Fruit fly (Drosophila melanogaster) whole organism, wandering third instar larva: Measurements from ENCODE around the gene SdicA.

Source experiments
- Abd-B ChIP-seq: fragments of >200 bp; optimal IDR thresholded peaks from 2 replicates; lab custom pipeline; 2017; ENCODE audit warnings: missing biosample characterization, missing genetic modification characterization
- CG32264 ChIP-seq: fragments of 200-800 bp; sonication (Bioruptor generic); optimal IDR thresholded peaks from 2 replicates; lab custom pipeline; 2016; ENCODE audit warnings: missing biosample characterization, missing genetic modification characterization
- CG9705 ChIP-seq: fragments of 200-800 bp; sonication (Bioruptor generic); optimal IDR thresholded peaks from 2 replicates; lab custom pipeline; 2018; ENCODE audit warnings: missing biosample characterization, mild to moderate bottlenecking, missing genetic modification characterization
- CrebA ChIP-seq: fragments of 200-800 bp; sonication (Bioruptor generic); optimal IDR thresholded peaks from 2 replicates; lab custom pipeline; 2016; ENCODE audit warnings: missing biosample characterization, mild to moderate bottlenecking, missing genetic modification characterization, borderline replicate concordance
- Dfd ChIP-seq: fragments of >200 bp; optimal IDR thresholded peaks from 2 replicates; lab custom pipeline; 2017; ENCODE audit warnings: missing biosample characterization, missing genetic modification characterization
- Dif ChIP-seq: fragments of 200-275, 200-300 bp; sonication (Bioruptor generic); optimal IDR thresholded peaks from 2 replicates; lab custom pipeline; 2018; ENCODE audit warnings: missing biosample characterization, missing genetic modification characterization; ENCODE audit not compliant: partially characterized antibody
- GATAd ChIP-seq: sonication (Bioruptor generic); optimal IDR thresholded peaks from 2 replicates; lab custom pipeline; 2016; ENCODE audit warnings: missing biosample characterization, missing genetic modification characterization
- HLH106 ChIP-seq: fragments of 200-800 bp; optimal IDR thresholded peaks from 3 replicates; lab custom pipeline; 2019; ENCODE audit warnings: missing biosample characterization, mild to moderate bottlenecking, missing genetic modification characterization, moderate library complexity
- Hnf4 ChIP-seq: fragments of 200-800 bp; sonication (Bioruptor generic); optimal IDR thresholded peaks from 2 replicates; lab custom pipeline; 2016; ENCODE audit warnings: missing biosample characterization, mild to moderate bottlenecking, missing genetic modification characterization
- Hr78 ChIP-seq: fragments of >200 bp; optimal IDR thresholded peaks from 2 replicates; lab custom pipeline; 2017; ENCODE audit warnings: missing biosample characterization, missing genetic modification characterization
- Hr83 ChIP-seq: fragments of 200-300 bp; sonication (Bioruptor generic); optimal IDR thresholded peaks from 2 replicates; lab custom pipeline; 2016; ENCODE audit warnings: missing biosample characterization, mild to moderate bottlenecking, missing genetic modification characterization, moderate library complexity; ENCODE audit not compliant: poor library complexity, severe bottlenecking
- Jra ChIP-seq: sonication (Bioruptor generic); optimal IDR thresholded peaks from 2 replicates; lab custom pipeline; 2016; ENCODE audit warnings: missing biosample characterization, missing genetic modification characterization
- Mio ChIP-seq: sonication (Bioruptor generic); optimal IDR thresholded peaks from 2 replicates; lab custom pipeline; 2016; ENCODE audit warnings: missing biosample characterization, missing genetic modification characterization
- Myc ChIP-seq: fragments of >200 bp; optimal IDR thresholded peaks from 2 replicates; lab custom pipeline; 2017
- N ChIP-seq: fragments of >200 bp; optimal IDR thresholded peaks from 2 replicates; lab custom pipeline; 2018; ENCODE audit warnings: missing biosample characterization, missing external identifiers, missing genetic modification characterization
- OdsH ChIP-seq: fragments of 200-800 bp; sonication (Bioruptor generic); optimal IDR thresholded peaks from 2 replicates; lab custom pipeline; 2016; ENCODE audit warnings: missing biosample characterization, mild to moderate bottlenecking, missing genetic modification characterization
- Rel ChIP-seq, 2 experiments: fragments of 200-800 bp; sonication (Bioruptor generic) in 1 of 2; optimal IDR thresholded peaks; 2 replicates in 1 of 2; 3 replicates in 1 of 2; lab custom pipeline; 2016 to 2019; ENCODE audit warnings: mild to moderate bottlenecking in 2 of 2, missing biosample characterization in 2 of 2, missing genetic modification characterization in 2 of 2, moderate library complexity in 1 of 2
- Sp1 ChIP-seq: fragments of 200-800 bp; sonication (Bioruptor generic); optimal IDR thresholded peaks from 3 replicates; lab custom pipeline; 2019; ENCODE audit warnings: missing biosample characterization, mild to moderate bottlenecking, missing genetic modification characterization, moderate library complexity
- Vsx2 ChIP-seq: fragments of 200-300, 225-300 bp; sonication (Bioruptor generic); optimal IDR thresholded peaks from 2 replicates; lab custom pipeline; 2018; ENCODE audit warnings: missing biosample characterization, missing genetic modification characterization; ENCODE audit not compliant: partially characterized antibody
- br ChIP-seq: fragments of 200-800 bp; sonication (Bioruptor generic); optimal IDR thresholded peaks from 2 replicates; lab custom pipeline; 2016; ENCODE audit warnings: missing biosample characterization, missing genetic modification characterization
- dl ChIP-seq, 2 experiments: fragments of 175-275, 200-275 bp in 1 of 2; fragments of 200-275 bp in 1 of 2; sonication (Bioruptor generic); optimal IDR thresholded peaks; lab custom pipeline; 2018; ENCODE audit warnings: mild to moderate bottlenecking in 2 of 2, missing biosample characterization in 2 of 2, missing genetic modification characterization in 2 of 2, moderate library complexity in 2 of 2; ENCODE audit not compliant: partially characterized antibody in 2 of 2, insufficient read depth in 1 of 2
- dmrt93B ChIP-seq: fragments of 200-800 bp; sonication (Bioruptor generic); optimal IDR thresholded peaks from 2 replicates; lab custom pipeline; 2018; ENCODE audit warnings: missing biosample characterization, mild to moderate bottlenecking, missing genetic modification characterization
- dsf ChIP-seq: sonication (Bioruptor generic); optimal IDR thresholded peaks from 2 replicates; lab custom pipeline; 2016; ENCODE audit warnings: missing biosample characterization, missing genetic modification characterization, borderline replicate concordance
- ey ChIP-seq: fragments of 200-800 bp; sonication (Bioruptor generic); optimal IDR thresholded peaks from 2 replicates; lab custom pipeline; 2016; ENCODE audit warnings: missing biosample characterization, missing genetic modification characterization
- foxo ChIP-seq, 2 experiments: fragments of 200-800 bp; sonication (Bioruptor generic); optimal IDR thresholded peaks; 2 replicates in 1 of 2; 3 replicates in 1 of 2; lab custom pipeline; 2016 to 2017; ENCODE audit warnings: missing biosample characterization in 2 of 2, missing genetic modification characterization in 2 of 2
- fru ChIP-seq: fragments of 200-800 bp; sonication (Bioruptor generic); optimal IDR thresholded peaks from 3 replicates; lab custom pipeline; 2016; ENCODE audit warnings: missing biosample characterization, mild to moderate bottlenecking, missing genetic modification characterization
- h ChIP-seq: fragments of 200-800 bp; sonication (Bioruptor generic); optimal IDR thresholded peaks from 3 replicates; lab custom pipeline; 2016; ENCODE audit warnings: missing biosample characterization, mild to moderate bottlenecking, missing genetic modification characterization
- jim ChIP-seq: fragments of 175-275, 200-325 bp; sonication (Bioruptor generic); optimal IDR thresholded peaks from 2 replicates; lab custom pipeline; 2016; ENCODE audit warnings: missing biosample characterization, mild to moderate bottlenecking, missing genetic modification characterization
- lola ChIP-seq: fragments of >200 bp; optimal IDR thresholded peaks from 2 replicates; lab custom pipeline; 2017; ENCODE audit warnings: missing biosample characterization, missing genetic modification characterization
- rgr ChIP-seq: fragments of 200-800 bp; sonication (Bioruptor generic); optimal IDR thresholded peaks from 3 replicates; lab custom pipeline; 2016; ENCODE audit warnings: missing biosample characterization, mild to moderate bottlenecking, missing genetic modification characterization
- sage ChIP-seq: fragments of 200-800 bp; sonication (Bioruptor generic); optimal IDR thresholded peaks from 2 replicates; lab custom pipeline; 2016; ENCODE audit warnings: missing biosample characterization, mild to moderate bottlenecking, missing genetic modification characterization
- sv ChIP-seq: fragments of 200-800 bp; sonication (Bioruptor generic); optimal IDR thresholded peaks from 3 replicates; lab custom pipeline; 2016; ENCODE audit warnings: missing biosample characterization, missing genetic modification characterization
- tai ChIP-seq: sonication (Bioruptor generic); optimal IDR thresholded peaks from 2 replicates; lab custom pipeline; 2016; ENCODE audit warnings: missing biosample characterization, missing genetic modification characterization
- woc ChIP-seq: sonication (Bioruptor generic); optimal IDR thresholded peaks from 2 replicates; lab custom pipeline; 2016; ENCODE audit warnings: missing biosample characterization, mild to moderate bottlenecking, missing genetic modification characterization

The SdicA gene

DNA sequence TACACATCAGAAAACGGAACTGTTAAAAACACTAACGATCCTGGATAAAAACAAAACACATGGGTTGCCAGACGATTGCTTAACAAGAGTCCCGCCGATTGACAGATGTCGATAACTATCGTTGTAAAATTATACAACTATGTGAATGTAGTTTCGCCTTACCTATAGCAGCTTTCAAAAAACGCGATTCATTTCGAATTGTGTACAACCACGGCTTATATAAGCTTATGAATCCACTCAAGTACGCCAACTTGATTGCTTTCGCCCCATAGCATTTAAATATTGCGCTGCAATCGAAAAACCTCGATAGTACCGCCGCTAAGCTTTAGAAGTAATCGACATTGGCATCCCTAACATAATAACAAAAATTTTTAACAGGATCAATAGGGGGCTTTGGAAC, 31.8 kb downstream of the SdicA start, which contains the start of the genes CG9581 and CG9578:
TSS of gene CG9581 (minus strand) at position 84 of the 400 bp plus-strand sequence.
TSS of gene CG9578 (plus strand) at position 325 of the 400 bp plus-strand sequence.
- TF ChIP-seq h = peak; percentile 21
- TF ChIP-seq Rel (GFP tag; optimal IDR thresholded peaks at IDR 0.05; lab: Kevin White, UChicago) = no peak
- TF ChIP-seq Rel (tag; optimal IDR thresholded peaks at IDR 0.05; lab: Kevin White, UChicago) = peak; percentile 13
- TF ChIP-seq woc (GFP tag; lab: Kevin White, UChicago) = peak; percentile 16
- peak; percentile 45 for TF ChIP-seq Hnf4 (GFP tag; lab: Kevin White, UChicago)
- TF ChIP-seq lola = no peak
- TF ChIP-seq Vsx2 (GFP tag; lab: Kevin White, UChicago) = no peak
- peak; percentile 55 for TF ChIP-seq HLH106 (tag; lab: Kevin White, UChicago)
- peak; percentile 26 for TF ChIP-seq CG9705 (GFP tag; lab: Kevin White, UChicago)
- TF ChIP-seq Jra (GFP tag; lab: Kevin White, UChicago) = peak; percentile 4

dm6 chrX:20166484-20167038, 35.2 kb downstream of the SdicA start, which contains the start of gene CG9577:
Gene CG9577, plus strand, starts transcription at chrX:20166673.
- TF ChIP-seq GATAd (GFP tag; lab: Kevin White, UChicago) = peak; percentile 83
- no peak for TF ChIP-seq woc (GFP tag; lab: Kevin White, UChicago)
- peak; percentile 87 for TF ChIP-seq Hnf4 (GFP tag; lab: Kevin White, UChicago)
- no peak for TF ChIP-seq CrebA (GFP tag; lab: Kevin White, UChicago)
- TF ChIP-seq Rel (GFP tag; optimal IDR thresholded peaks at IDR 0.05; lab: Kevin White, UChicago) = no peak
- TF ChIP-seq Rel (tag; optimal IDR thresholded peaks at IDR 0.05; lab: Kevin White, UChicago) = peak; percentile 18
- TF ChIP-seq Sp1 = peak; percentile 23

DNA sequence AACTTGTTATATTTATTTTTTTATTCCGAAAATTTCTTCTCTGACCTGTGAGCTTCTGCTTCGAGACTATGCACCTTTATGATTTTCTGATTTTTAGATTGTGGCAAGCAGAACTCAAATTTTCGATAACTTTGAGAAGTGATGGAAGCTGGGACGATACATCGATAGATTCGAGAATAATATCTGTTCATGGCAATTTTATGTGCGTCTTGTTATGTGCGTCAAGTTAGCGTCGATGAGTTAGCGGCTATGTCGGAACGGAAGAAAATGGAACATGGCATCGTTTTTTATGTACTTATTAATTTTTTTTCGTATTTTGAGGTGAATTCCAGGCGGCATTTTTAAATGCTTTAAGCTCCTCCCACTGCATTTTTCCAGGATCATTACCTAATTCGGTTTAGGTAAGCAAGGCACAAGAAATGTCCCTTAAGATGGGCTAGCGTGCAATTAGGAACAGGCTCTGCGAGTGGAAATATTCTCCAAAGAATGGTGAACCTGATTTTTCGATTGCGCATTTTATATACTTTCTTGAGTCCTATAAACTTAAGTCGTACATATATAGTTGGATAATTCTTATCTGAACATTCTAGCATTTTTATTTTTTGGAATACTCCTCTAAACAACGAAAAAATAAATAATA, 35.8 kb downstream of the SdicA start, which contains the start of gene Phf7:
TSS of gene Phf7 (minus strand) at position 58 of the 640 bp plus-strand sequence.
- TF ChIP-seq woc (GFP tag; lab: Kevin White, UChicago) (peak; percentile 50), Vsx2 (GFP tag; lab: Kevin White, UChicago) (no peak), Hnf4 (GFP tag; lab: Kevin White, UChicago) (peak; percentile 23), Rel (GFP tag; optimal IDR thresholded peaks at IDR 0.05; lab: Kevin White, UChicago) (no peak), Rel (tag; optimal IDR thresholded peaks at IDR 0.05; lab: Kevin White, UChicago) (peak; percentile 2)

DNA sequence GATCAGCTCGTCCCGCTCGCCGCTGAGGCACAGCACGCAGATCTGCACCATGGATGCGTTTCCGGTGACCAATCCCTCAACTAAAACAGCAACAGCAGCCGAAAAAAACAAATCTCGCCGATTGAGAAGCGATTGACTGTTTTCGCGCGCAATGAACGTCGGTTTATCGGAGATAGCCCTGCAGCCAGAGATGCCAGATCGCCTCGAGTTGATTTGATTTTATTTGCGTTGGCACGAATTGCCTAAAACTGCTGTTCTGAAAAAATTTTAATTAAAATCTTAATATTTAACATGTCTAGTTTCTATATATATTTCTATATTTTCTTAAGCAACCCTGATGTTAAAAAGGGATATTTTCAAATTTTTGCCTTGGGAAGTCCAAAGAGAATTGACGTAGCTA, 39.1 kb downstream of the SdicA start:
- TF ChIP-seq CrebA (GFP tag; lab: Kevin White, UChicago) (no peak), Jra (GFP tag; lab: Kevin White, UChicago) (no peak), HLH106 (tag; lab: Kevin White, UChicago) (peak; percentile 21), Hr83 (GFP tag; lab: Kevin White, UChicago) (no peak), rgr (GFP tag; lab: Kevin White, UChicago) (no peak), dmrt93B (GFP tag; lab: Kevin White, UChicago) (no peak), fru (GFP tag; lab: Kevin White, UChicago) (no peak), foxo (GFP tag; optimal IDR thresholded peaks at IDR 0.05; lab: Kevin White, UChicago) (peak in 1 of 2 experiments; percentile 5)

DNA sequence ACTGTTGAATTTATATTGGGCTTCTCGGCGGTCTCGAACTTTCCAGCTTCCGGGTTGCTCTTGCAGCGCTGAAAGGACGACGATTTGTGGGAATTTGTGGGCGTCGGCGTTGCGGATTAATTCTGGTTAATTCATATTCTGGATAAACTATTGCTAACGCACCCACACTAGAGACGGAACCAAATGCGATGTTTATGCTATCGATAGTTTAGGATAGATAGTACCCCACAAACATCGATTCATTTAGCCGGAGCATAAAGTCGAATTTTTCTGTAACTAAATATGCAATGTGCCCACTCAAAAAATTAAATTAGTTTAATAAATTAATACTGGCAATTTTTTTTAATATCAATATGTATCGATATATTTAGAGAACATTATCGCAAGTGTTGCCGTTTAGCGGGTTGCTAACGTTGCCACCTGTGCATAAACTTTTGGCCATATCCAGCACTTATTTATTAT, 42.0 kb downstream of the SdicA start, which contains the start of gene Rab35:
TSS of gene Rab35 (minus strand) at position 194 of the 462 bp plus-strand sequence.
- TF ChIP-seq fru (GFP tag; lab: Kevin White, UChicago) (no peak), Dif (GFP tag; lab: Kevin White, UChicago) (no peak), sv (peak; percentile 24), sage (peak; percentile 2), Sp1 (no peak), ey (GFP tag; lab: Kevin White, UChicago) (no peak), woc (GFP tag; lab: Kevin White, UChicago) (no peak), Rel (GFP tag; optimal IDR thresholded peaks at IDR 0.05; lab: Kevin White, UChicago) (no peak), Rel (tag; optimal IDR thresholded peaks at IDR 0.05; lab: Kevin White, UChicago) (no peak), Abd-B (GFP tag; lab: Kevin White, UChicago) (no peak), Hr78 (GFP tag; lab: Kevin White, UChicago) (no peak), Hr83 (GFP tag; lab: Kevin White, UChicago) (no peak), CG9705 (GFP tag; lab: Kevin White, UChicago) (no peak), N (no peak), dsf (GFP tag; lab: Kevin White, UChicago) (peak; percentile 4), jim (GFP tag; lab: Kevin White, UChicago) (no peak), dl (GFP tag; optimal IDR thresholded peaks at IDR 0.05; lab: Kevin White, UChicago; ENCODE audit: insufficient read depth in 1 of 2, partially characterized antibody in 2 of 2) (no peak), GATAd (GFP tag; lab: Kevin White, UChicago) (no peak), Mio (GFP tag; lab: Kevin White, UChicago) (no peak), tai (no peak), OdsH (GFP tag; lab: Kevin White, UChicago) (no peak), Myc (lab: Kevin White, UChicago) (no peak), CG32264 (no peak), Dfd (GFP tag; lab: Kevin White, UChicago) (no peak), Vsx2 (GFP tag; lab: Kevin White, UChicago) (no peak), foxo (GFP tag; optimal IDR thresholded peaks at IDR 0.05; lab: Kevin White, UChicago) (peak in 1 of 2 experiments; percentile 0), Hnf4 (GFP tag; lab: Kevin White, UChicago) (peak; percentile 43), br (no peak), h (peak; percentile 29), rgr (GFP tag; lab: Kevin White, UChicago) (peak; percentile 17)
